Fruit fly (Drosophila melanogaster): ENCODE data around the gene CG15731.

The CG15731 gene

dm6 chrX:12463560-12463959 is 6.0 kb upstream of the CG15731 start:
- TF ChIP-seq ci (GFP tag; IDR thresholded peaks at IDR 0.05) (0 out of 3 replicates have a peak, but pooled peaks have one; percentile 7), Nf-YA (GFP tag; IDR thresholded peaks at IDR 0.05) (no peak), Vsx1 (GFP tag; optimal IDR thresholded peaks at IDR 0.05) (no peak), CG11696 (GFP tag; IDR thresholded peaks at IDR 0.05) (no peak), Ssrp (tag; optimal IDR thresholded peaks at IDR 0.05) (no peak), CG8290 (GFP tag; optimal IDR thresholded peaks at IDR 0.05) (no peak), CG8290 (tag; optimal IDR thresholded peaks at IDR 0.05) (no peak), fd64A (GFP tag; optimal IDR thresholded peaks at IDR 0.05) (no peak), CG6854 (GFP tag; optimal IDR thresholded peaks at IDR 0.05) (no peak), CG9876 (GFP tag; optimal IDR thresholded peaks at IDR 0.05) (no peak), CG14441 (GFP tag; IDR thresholded peaks at IDR 0.05) (no peak), Jarid2 (GFP tag; optimal IDR thresholded peaks at IDR 0.05) (peak; percentile 31), CG12744 (GFP tag; optimal IDR thresholded peaks at IDR 0.05) (no peak), CG12104 (GFP tag; optimal IDR thresholded peaks at IDR 0.05) (no peak), p53 (GFP tag; optimal IDR thresholded peaks at IDR 0.05) (peak; percentile 28), zen2 (GFP tag; IDR thresholded peaks at IDR 0.05; ENCODE audit: partially characterized antibody) (no peak), tup (GFP tag; optimal IDR thresholded peaks at IDR 0.05) (no peak), da (GFP tag; optimal IDR thresholded peaks at IDR 0.05) (no peak), B-H2 (GFP tag; optimal IDR thresholded peaks at IDR 0.05) (no peak), Med (GFP tag) (peak; percentile 8), CG12391 (tag; optimal IDR thresholded peaks at IDR 0.05) (no peak), CG16863 (GFP tag; optimal IDR thresholded peaks at IDR 0.05) (no peak), CG4404 (GFP tag; IDR thresholded peaks at IDR 0.05) (no peak), Adf1 (GFP tag; IDR thresholded peaks at IDR 0.05) (peak; percentile 91), BEAF-32 (GFP tag; optimal IDR thresholded peaks at IDR 0.05) (no peak), Ada2b (GFP tag; IDR thresholded peaks at IDR 0.05) (no peak), CG2712 (tag; optimal IDR thresholded peaks at IDR 0.05) (no peak), Abd-B (GFP tag; optimal IDR thresholded peaks at IDR 0.05) (no peak), ATbp (GFP tag; optimal IDR thresholded peaks at IDR 0.05) (no peak), D19B (GFP tag; optimal IDR thresholded peaks at IDR 0.05) (no peak), CG2678 (tag; optimal IDR thresholded peaks at IDR 0.05) (no peak), wor (GFP tag; IDR thresholded peaks at IDR 0.05) (no peak), prd (optimal IDR thresholded peaks at IDR 0.05) (no peak), prd (GFP tag; IDR thresholded peaks at IDR 0.05) (no peak)

DNA sequence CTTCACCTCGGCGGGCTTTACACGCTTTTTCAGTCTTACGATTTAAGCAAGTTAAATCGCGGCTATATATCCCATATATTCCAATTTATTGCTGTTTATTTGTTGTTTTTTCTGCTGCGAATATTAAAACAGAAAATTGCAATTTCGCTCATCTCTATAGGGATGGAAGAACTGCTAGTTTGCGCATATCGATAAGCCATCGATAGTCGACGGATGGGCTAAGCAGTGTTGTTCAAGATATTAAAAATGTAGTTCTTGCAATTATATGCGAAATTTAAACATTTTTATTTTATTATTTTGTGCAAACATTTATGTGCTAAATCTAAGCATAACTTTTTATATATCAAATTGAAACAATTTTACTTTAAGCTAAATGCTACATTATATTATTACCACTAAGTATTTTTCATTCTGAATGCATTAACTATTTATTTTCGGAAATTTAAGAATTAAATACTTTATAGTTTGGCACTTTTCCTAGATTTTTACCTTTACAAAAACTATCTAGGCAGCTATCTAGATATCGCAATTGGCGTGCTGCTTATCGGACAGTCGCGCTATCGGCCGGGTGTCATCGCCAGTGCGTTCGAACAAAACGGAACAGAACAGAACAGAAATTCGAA is 5.5 kb upstream of the CG15731 start, which contains the start of the genes Rab40 and CG42258:
Gene Rab40, minus strand, starts transcription at position 177 of the 623 bp plus-strand sequence.
Gene CG42258, plus strand, starts transcription at position 593 of the 623 bp plus-strand sequence.
- TF ChIP-seq Rfx (GFP tag; IDR thresholded peaks at IDR 0.05) (peak; percentile 47), CG6683 (GFP tag; optimal IDR thresholded peaks at IDR 0.05) (no peak), CG13894 (tag; optimal IDR thresholded peaks at IDR 0.05) (peak; percentile 32), Elba2 (GFP tag; optimal IDR thresholded peaks at IDR 0.05) (no peak), sr (GFP tag; IDR thresholded peaks at IDR 0.05) (no peak), bab2 (GFP tag; optimal IDR thresholded peaks at IDR 0.05) (peak; percentile 41), slou (GFP tag; optimal IDR thresholded peaks at IDR 0.05) (peak; percentile 21), grn (GFP tag; optimal IDR thresholded peaks at IDR 0.05) (no peak), CG10462 (GFP tag; optimal IDR thresholded peaks at IDR 0.05) (no peak), seq (GFP tag; IDR thresholded peaks at IDR 0.05) (no peak), shn (GFP tag; optimal IDR thresholded peaks at IDR 0.05) (peak; percentile 40), gcm2 (GFP tag; optimal IDR thresholded peaks at IDR 0.05) (no peak), CG17829 (tag; optimal IDR thresholded peaks at IDR 0.05) (peak; percentile 44), HLH4C (GFP tag; IDR thresholded peaks at IDR 0.05; ENCODE audit: partially characterized antibody) (peak; percentile 54; the same call in 1 of the 3 replicates), Vsx1 (GFP tag; optimal IDR thresholded peaks at IDR 0.05) (no peak), Poxn (GFP tag; IDR thresholded peaks at IDR 0.05) (no peak), CG9817 (tag; optimal IDR thresholded peaks at IDR 0.05) (peak; percentile 1), CG9876 (GFP tag; optimal IDR thresholded peaks at IDR 0.05) (no peak), ara (GFP tag; IDR thresholded peaks at IDR 0.05) (no peak), grau (tag; optimal IDR thresholded peaks at IDR 0.05) (peak; percentile 33), chinmo (GFP tag; IDR thresholded peaks at IDR 0.05; ENCODE audit: partially characterized antibody) (no peak)
